Worm (Caenorhabditis elegans): Measurements from ENCODE around the gene ceh-100.

The ceh-100 gene

ce11 chrII:12636602-12637001 is 33.1 kb upstream of the ceh-100 start, which contains the start of gene nhr-234:
Gene nhr-234 (plus strand): TSS chrII:12636678.
- TF ChIP-seq zip-11 (GFP tag; IDR thresholded peaks at IDR 0.05) (no peak), lin-1 (GFP tag; IDR thresholded peaks at IDR 0.05) (no peak), aha-1 (tag) (peak; percentile 23), lin-13 (GFP tag; optimal IDR thresholded peaks at IDR 0.05) (no peak), F10B5.3 (tag; optimal IDR thresholded peaks at IDR 0.05) (no peak), zag-1 (tag; optimal IDR thresholded peaks at IDR 0.05) (no peak), nhr-42 (GFP tag; IDR thresholded peaks at IDR 0.05) (no peak), lir-3 (tag; optimal IDR thresholded peaks at IDR 0.05) (no peak)

DNA sequence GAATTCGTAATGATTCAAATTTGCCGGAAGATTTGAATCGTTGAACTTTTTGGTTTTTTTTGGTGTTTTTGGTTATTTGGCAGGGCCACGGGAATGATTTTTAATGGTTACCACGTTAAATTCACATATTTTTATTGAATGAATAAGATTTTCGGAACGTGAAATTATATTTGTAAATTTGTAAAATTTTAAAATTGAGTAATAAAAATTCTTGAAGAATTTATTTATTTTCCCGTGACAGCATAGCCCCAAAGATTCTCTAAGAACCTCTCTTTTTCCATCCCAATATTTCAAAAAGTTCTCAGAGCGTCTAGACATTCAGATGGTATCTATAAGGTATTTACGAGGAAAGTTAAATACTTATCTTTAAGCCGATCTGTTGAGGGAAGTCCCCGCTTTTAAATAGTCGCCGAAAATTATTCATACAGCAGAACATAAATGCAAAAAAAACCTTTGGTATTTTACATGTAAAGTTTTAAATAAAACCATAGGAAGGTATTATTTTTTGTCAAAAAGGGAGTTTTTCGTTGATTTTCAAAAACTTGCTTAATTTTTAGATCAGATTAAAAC is 31.4 kb upstream of the ceh-100 start, which contains the start of gene Y38E10A.17:
Gene Y38E10A.17 (minus strand): TSS at position 51 of the 570 bp plus-strand sequence.
- TF ChIP-seq unc-39 (tag; optimal IDR thresholded peaks at IDR 0.05) (no peak), nhr-102 (tag; optimal IDR thresholded peaks at IDR 0.05) (no peak), nhr-111 (GFP tag; optimal IDR thresholded peaks at IDR 0.05) (no peak), rbr-2 (tag; optimal IDR thresholded peaks at IDR 0.05) (no peak), tag-97 (GFP tag; IDR thresholded peaks at IDR 0.05) (no peak), madf-9 (GFP tag; conservative IDR thresholded peaks at IDR 0.05) (no peak), nhr-10 (tag; optimal IDR thresholded peaks at IDR 0.05) (no peak), nhr-25 (tag; optimal IDR thresholded peaks at IDR 0.05; ENCODE audit: borderline replicate concordance, insufficient read depth) (no peak), pha-4 (GFP tag; IDR thresholded peaks at IDR 0.05) (no peak), pha-4 (tag; optimal IDR thresholded peaks at IDR 0.05) (no peak), ceh-44 (GFP tag; IDR thresholded peaks at IDR 0.05) (no peak), nhr-6 (tag; optimal IDR thresholded peaks at IDR 0.05) (no peak)

ce11 chrII:12630888-12631287 is 27.4 kb upstream of the ceh-100 start, which contains the start of gene Y38E10A.34:
Gene Y38E10A.34 (plus strand): TSS chrII:12631188.
- TF ChIP-seq mdt-29 (GFP tag; IDR thresholded peaks at IDR 0.05) (no peak), rbr-2 (tag; optimal IDR thresholded peaks at IDR 0.05) (no peak), lin-13 (GFP tag; optimal IDR thresholded peaks at IDR 0.05) (no peak), ztf-7 (tag; optimal IDR thresholded peaks at IDR 0.05) (no peak), T20F7.1 (GFP tag; optimal IDR thresholded peaks at IDR 0.05) (no peak), Y75B8A.6 (GFP tag; IDR thresholded peaks at IDR 0.05) (no peak), nhr-111 (GFP tag; optimal IDR thresholded peaks at IDR 0.05) (no peak), set-16 (GFP tag; IDR thresholded peaks at IDR 0.05) (no peak), unc-39 (tag; optimal IDR thresholded peaks at IDR 0.05) (no peak), nhr-77 (tag; optimal IDR thresholded peaks at IDR 0.05) (no peak), Y5F2A.4 (GFP tag; optimal IDR thresholded peaks at IDR 0.05) (no peak), duxl-1 (tag; optimal IDR thresholded peaks at IDR 0.05; ENCODE audit: poor library complexity) (no peak), Y48G9A.11 (GFP tag; IDR thresholded peaks at IDR 0.05) (no peak), hlh-30 (tag; optimal IDR thresholded peaks at IDR 0.05; ENCODE audit: insufficient read depth) (no peak), lim-7 (GFP tag; IDR thresholded peaks at IDR 0.05) (no peak), hmg-1.1 (GFP tag; IDR thresholded peaks at IDR 0.05) (no peak), fos-1 (tag; optimal IDR thresholded peaks at IDR 0.05) (no peak)

DNA sequence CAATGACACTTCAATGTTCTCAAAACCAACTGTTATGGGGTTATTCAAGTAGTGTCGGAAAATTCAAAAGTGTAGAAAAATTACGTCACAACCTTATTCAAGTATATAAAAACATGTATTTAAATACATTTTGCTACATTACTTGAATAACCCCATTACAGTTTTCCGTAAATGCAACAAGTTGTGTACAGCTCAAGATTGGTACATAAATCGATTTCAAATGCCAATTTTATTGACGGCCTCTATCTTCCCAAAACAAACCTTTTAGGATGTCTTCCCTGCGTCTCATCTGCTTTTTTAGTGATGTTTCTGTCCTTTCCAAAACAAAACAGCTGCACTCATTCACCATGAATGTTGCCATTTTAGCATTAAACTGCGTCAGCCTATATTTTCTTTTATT is 25.9 kb upstream of the ceh-100 start, which contains the start of gene Y38E10A.28:
Gene Y38E10A.28 (plus strand): TSS at position 301 of the 400 bp plus-strand sequence.
- TF ChIP-seq unc-62 (GFP tag; optimal IDR thresholded peaks at IDR 0.05 in 1 of 2) (peak in 1 of 2 experiments; percentile 83), unc-62 (tag; optimal IDR thresholded peaks at IDR 0.05) (no peak), zip-11 (GFP tag; IDR thresholded peaks at IDR 0.05) (no peak)

All from whole organism, L4 larva.